Worm (Caenorhabditis elegans) whole organism, L1 larva: ENCODE data around the gene B0244.16.

ENCODE experiments used
- alr-1 ChIP-seq: fragments of 200-800 bp; sonication (Bioruptor generic); optimal IDR thresholded peaks from 2 replicates; lab custom pipeline; 2018; ENCODE audit warnings: borderline replicate concordance, mild to moderate bottlenecking, missing genetic modification characterization, missing compliant biosample characterization
- blmp-1 ChIP-seq: fragments of 150-350 bp; optimal IDR thresholded peaks from 2 replicates; lab custom pipeline; 2014; ENCODE audit warnings: missing biosample characterization, missing genetic modification characterization
- ceh-88 ChIP-seq: fragments of 200-800 bp; sonication (Bioruptor generic); IDR thresholded peaks from 2 replicates; pipeline ENCODE4 v1.3.6; 2022; ENCODE audit warnings: missing genetic modification characterization, missing compliant biosample characterization
- ces-1 ChIP-seq: fragments of 150-350 bp; optimal IDR thresholded peaks from 2 replicates; lab custom pipeline; 2014; ENCODE audit warnings: missing biosample characterization, missing genetic modification reagents, missing genetic modification characterization
- dsc-1 ChIP-seq: sonication (generic microtip); optimal IDR thresholded peaks from 2 replicates; lab custom pipeline; 2016; ENCODE audit warnings: mild to moderate bottlenecking, missing genetic modification characterization, missing compliant biosample characterization
- efl-1 ChIP-seq, 4 experiments: fragments of 150-350 bp; optimal IDR thresholded peaks in 3 of 4; peaks in 1 of 4; 1 replicate in 1 of 4; 2 replicates in 3 of 4; lab custom pipeline; 2014; ENCODE audit warnings: missing biosample characterization in 2 of 4, missing genetic modification characterization in 2 of 4, missing genetic modification reagents in 2 of 4
- egl-13 ChIP-seq: sonication (generic microtip); optimal IDR thresholded peaks from 2 replicates; lab custom pipeline; 2016; ENCODE audit warnings: missing genotype, missing genetic modification reagents, missing genetic modification characterization, missing compliant biosample characterization
- elt-2 ChIP-seq: sonication (generic microtip); optimal IDR thresholded peaks from 2 replicates; lab custom pipeline; 2016; ENCODE audit warnings: missing genetic modification characterization, mild to moderate bottlenecking, inconsistent platforms, missing compliant biosample characterization, missing genetic modification reagents
- elt-3 ChIP-seq, 6 experiments: fragments of 150-350 bp in 1 of 6; sonication (generic microtip); optimal IDR thresholded peaks; 2 replicates each; lab custom pipeline; 2017 to 2018; ENCODE audit warnings: missing biosample characterization in 6 of 6, missing genetic modification characterization in 6 of 6, inconsistent platforms in 1 of 6
- ets-5 ChIP-seq: fragments of 200-800 bp; sonication (Bioruptor generic); IDR thresholded peaks from 2 replicates; pipeline ENCODE4 v1.3.6; 2022; ENCODE audit warnings: missing genetic modification characterization, missing compliant biosample characterization
- fos-1 ChIP-seq: fragments of 150-350 bp; optimal IDR thresholded peaks from 2 replicates; lab custom pipeline; 2014; ENCODE audit warnings: missing biosample characterization, missing genetic modification characterization
- irx-1 ChIP-seq: sonication (generic microtip); optimal IDR thresholded peaks from 2 replicates; lab custom pipeline; 2016; ENCODE audit warnings: missing genetic modification characterization, missing compliant biosample characterization
- lin-13 ChIP-seq: fragments of 150-350 bp; optimal IDR thresholded peaks from 2 replicates; lab custom pipeline; 2014; ENCODE audit warnings: missing biosample characterization, missing genetic modification reagents, missing genetic modification characterization
- lin-14 ChIP-seq: fragments of 200-800 bp; sonication (Bioruptor generic); optimal IDR thresholded peaks from 2 replicates; lab custom pipeline; 2018; ENCODE audit warnings: mild to moderate bottlenecking, missing genetic modification characterization, moderate library complexity, missing compliant biosample characterization
- lin-15B ChIP-seq: fragments of 150-350 bp; sonication (generic microtip); optimal IDR thresholded peaks from 3 replicates; lab custom pipeline; 2014; ENCODE audit warnings: missing biosample characterization, missing genetic modification characterization
- lin-35 ChIP-seq, 2 experiments: fragments of 150-350 bp; optimal IDR thresholded peaks; 2 replicates each; lab custom pipeline; 2014; ENCODE audit warnings: missing biosample characterization in 2 of 2, missing genetic modification characterization in 2 of 2, missing genetic modification reagents in 2 of 2
- lir-3 ChIP-seq: sonication (generic microtip); optimal IDR thresholded peaks from 2 replicates; lab custom pipeline; 2016; ENCODE audit warnings: mild to moderate bottlenecking, missing genetic modification characterization, moderate library complexity, missing compliant biosample characterization; ENCODE audit not compliant: poor library complexity
- lsy-2 ChIP-seq, 2 experiments: fragments of 150-350 bp; optimal IDR thresholded peaks; 2 replicates each; lab custom pipeline; 2014; ENCODE audit warnings: missing biosample characterization in 2 of 2, missing genetic modification characterization in 2 of 2
- mdl-1 ChIP-seq, 2 experiments: fragments of 150-350 bp; optimal IDR thresholded peaks; 2 replicates each; lab custom pipeline; 2014 to 2017; ENCODE audit warnings: missing biosample characterization in 2 of 2, missing genetic modification characterization in 2 of 2, inconsistent platforms in 1 of 2
- mef-2 ChIP-seq: fragments of 150-350 bp; optimal IDR thresholded peaks from 2 replicates; lab custom pipeline; 2014; ENCODE audit warnings: missing biosample characterization, missing genetic modification characterization
- nhr-19 ChIP-seq: fragments of 200-800 bp; sonication (Bioruptor generic); conservative IDR thresholded peaks from 2 replicates; pipeline ENCODE4 v1.3.6; 2022; ENCODE audit warnings: missing genetic modification characterization, missing compliant biosample characterization
- nhr-237 ChIP-seq: fragments of 150-350 bp; optimal IDR thresholded peaks from 2 replicates; lab custom pipeline; 2014; ENCODE audit warnings: missing biosample characterization, missing genetic modification characterization
- nhr-85 ChIP-seq: sonication (generic microtip); peaks from one replicate; lab custom pipeline; 2016; ENCODE audit warnings: missing genetic modification characterization, inconsistent platforms, missing compliant biosample characterization
- nhr-90 ChIP-seq: sonication (generic microtip); optimal IDR thresholded peaks from 2 replicates; lab custom pipeline; 2016; ENCODE audit warnings: mild to moderate bottlenecking, missing genetic modification characterization, missing compliant biosample characterization; ENCODE audit not compliant: poor library complexity
- pax-3 ChIP-seq: fragments of 200-800 bp; sonication (Bioruptor generic); optimal IDR thresholded peaks from 2 replicates; lab custom pipeline; 2018; ENCODE audit warnings: mild to moderate bottlenecking, missing genetic modification characterization, moderate library complexity, missing compliant biosample characterization
- pqm-1 ChIP-seq: sonication (generic microtip); optimal IDR thresholded peaks from 3 replicates; lab custom pipeline; 2017; ENCODE audit warnings: missing biosample characterization, missing genetic modification characterization
- skn-1 ChIP-seq: fragments of 150-350 bp; optimal IDR thresholded peaks from 2 replicates; lab custom pipeline; 2014; ENCODE audit warnings: missing biosample characterization, missing genetic modification characterization
- sox-4 ChIP-seq: sonication (generic microtip); optimal IDR thresholded peaks from 2 replicates; lab custom pipeline; 2016; ENCODE audit warnings: missing genetic modification characterization, missing compliant biosample characterization
- swsn-7 ChIP-seq: sonication (generic microtip); optimal IDR thresholded peaks from 2 replicates; lab custom pipeline; 2016; ENCODE audit warnings: missing genetic modification characterization, missing compliant biosample characterization
- tbx-2 ChIP-seq: sonication (generic microtip); optimal IDR thresholded peaks from 2 replicates; lab custom pipeline; 2016; ENCODE audit warnings: missing genetic modification characterization, missing compliant biosample characterization
- tlp-1 ChIP-seq: fragments of 150-350 bp; optimal IDR thresholded peaks from 2 replicates; lab custom pipeline; 2014; ENCODE audit warnings: missing biosample characterization, missing genetic modification characterization
- unc-62 ChIP-seq: fragments of 150-350 bp; optimal IDR thresholded peaks from 2 replicates; lab custom pipeline; 2014; ENCODE audit warnings: missing biosample characterization, missing genetic modification reagents, missing genetic modification characterization
- zip-4 ChIP-seq: fragments of 200-800 bp; sonication (Bioruptor generic); optimal IDR thresholded peaks from 2 replicates; lab custom pipeline; 2018; ENCODE audit warnings: mild to moderate bottlenecking, missing genetic modification characterization, moderate library complexity, missing compliant biosample characterization

B0244.16 gene

DNA sequence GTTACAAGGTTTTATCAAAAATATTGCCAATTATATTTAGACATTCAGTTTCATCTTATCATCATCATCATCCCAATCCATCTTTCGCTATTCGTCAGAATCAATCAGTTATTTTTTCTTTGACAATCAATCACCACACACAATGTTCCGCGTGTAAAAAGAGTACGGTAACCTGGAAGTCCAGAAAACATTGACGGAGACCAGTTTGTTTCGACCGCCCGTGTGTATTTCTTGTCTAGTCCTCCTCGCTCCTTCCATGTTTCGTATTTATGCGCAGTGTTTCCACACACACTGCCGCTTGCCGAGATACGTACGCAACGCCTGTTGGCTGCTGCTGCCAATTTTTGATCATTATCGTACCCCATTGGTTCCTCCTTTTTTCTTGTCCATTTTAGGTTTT, 30.1 kb upstream of the B0244.16 start (continued):
- TF ChIP-seq elt-2 (tag; lab: Kevin White, UChicago) (peak; percentile 38), nhr-19 (GFP tag; lab: Robert Waterston, UW) (no peak), ets-5 (GFP tag; lab: Robert Waterston, UW) (no peak), lin-35 (GFP tag; optimal IDR thresholded peaks at IDR 0.05; lab: Kevin White, UChicago) (peak; percentile 3 to 49), skn-1 (tag; lab: Kevin White, UChicago) (no peak), alr-1 (no peak), blmp-1 (tag; lab: Kevin White, UChicago) (peak; percentile 76), egl-13 (tag; lab: Kevin White, UChicago) (no peak), nhr-85 (tag; lab: Kevin White, UChicago) (peak; percentile 80), pax-3 (tag; lab: Kevin White, UChicago) (no peak), sox-4 (tag; lab: Kevin White, UChicago) (no peak), tbx-2 (tag; lab: Kevin White, UChicago) (peak; percentile 29), lsy-2 (tag; optimal IDR thresholded peaks at IDR 0.05; lab: Kevin White, UChicago) (peak in 1 of 2 experiments; percentile 87), irx-1 (no peak)

- TF ChIP-seq blmp-1 (tag; lab: Kevin White, UChicago) (peak; percentile 56), mef-2 (tag; lab: Kevin White, UChicago) (no peak), egl-13 (tag; lab: Kevin White, UChicago) (no peak), swsn-7 (tag; lab: Kevin White, UChicago) (no peak), dsc-1 (tag; lab: Kevin White, UChicago) (no peak)
Measured at ce11 chrIII:5711242-5711641, 29.5 kb upstream of the B0244.16 start, which contains the start of gene rbm-26. Gene rbm-26, plus strand, starts transcription at chrIII:5711542.

- TF ChIP-seq unc-62 (GFP tag; lab: Kevin White, UChicago), result no peak
- no peak for TF ChIP-seq ceh-88
- no peak for TF ChIP-seq tlp-1 (tag; lab: Kevin White, UChicago)
- TF ChIP-seq ces-1, result no peak
- TF ChIP-seq mdl-1 (tag; optimal IDR thresholded peaks at IDR 0.05; lab: Kevin White, UChicago), result no peak
- TF ChIP-seq lin-14, result no peak
Measured at ce11 chrIII:5711881-5712643, 28.7 kb upstream of the B0244.16 start.

DNA sequence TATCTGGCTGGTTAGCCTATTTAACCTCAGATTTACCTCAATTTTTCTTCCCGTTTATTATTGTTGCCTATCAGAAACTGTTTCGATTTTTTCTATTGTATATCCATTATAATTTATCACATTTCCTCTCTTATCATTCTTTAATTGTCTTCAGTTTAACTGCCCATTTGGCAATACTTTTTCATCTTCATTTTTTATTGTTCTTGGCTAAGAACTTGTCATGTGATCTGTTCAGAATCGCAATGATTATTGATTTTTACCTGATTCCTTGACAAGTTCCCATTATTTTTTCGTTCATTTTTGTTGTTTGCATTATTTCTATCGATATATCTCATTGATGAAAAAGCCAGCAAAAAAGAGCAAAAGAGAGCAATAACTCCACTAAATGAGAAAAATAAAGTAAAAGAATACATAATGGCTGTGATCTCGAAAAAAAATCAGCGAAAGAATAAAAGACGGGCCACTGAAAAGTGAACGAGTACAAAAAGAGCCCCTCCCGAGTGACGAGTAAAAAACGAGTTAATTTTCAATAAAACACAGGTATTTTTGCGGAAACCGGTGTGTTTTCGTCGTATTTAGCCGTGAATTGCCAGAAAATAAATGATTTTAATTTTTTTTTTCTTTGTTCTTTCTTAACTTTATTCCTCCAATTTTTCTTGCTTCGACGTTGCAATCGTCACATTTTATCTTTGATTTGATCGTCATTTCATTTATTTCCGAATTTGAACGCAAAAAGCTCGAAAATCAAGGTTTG, 26.4 kb upstream of the B0244.16 start, which contains the start of gene arf-1:
arf-1 (plus strand) TSS at position 657 of the 754 bp plus-strand sequence.
- TF ChIP-seq lin-14 (peak; percentile 1), nhr-237 (tag; lab: Kevin White, UChicago) (no peak), elt-3 (tag; optimal IDR thresholded peaks at IDR 0.05; lab: Kevin White, UChicago) (peak in 1 of 6 experiments; percentile 8), lin-13 (no peak), lin-35 (GFP tag; optimal IDR thresholded peaks at IDR 0.05; lab: Kevin White, UChicago) (peak in 1 of 2 experiments; percentile 29), nhr-85 (tag; lab: Kevin White, UChicago) (no peak), dsc-1 (tag; lab: Kevin White, UChicago) (no peak), fos-1 (no peak)

- TF ChIP-seq nhr-85 (tag; lab: Kevin White, UChicago) (peak; percentile 56), blmp-1 (tag; lab: Kevin White, UChicago) (peak; percentile 31), nhr-90 (tag; lab: Kevin White, UChicago) (no peak), efl-1 (optimal IDR thresholded peaks at IDR 0.05; lab: Kevin White, UChicago) (no peak), efl-1 (GFP tag; optimal IDR thresholded peaks at IDR 0.05 in 1 of 2; lab: Kevin White, UChicago) (peak in 1 of 2 experiments; percentile 78), lir-3 (tag; lab: Kevin White, UChicago) (no peak), zip-4 (no peak), pqm-1 (tag; lab: Kevin White, UChicago) (no peak), lin-15B (no peak)
Measured at ce11 chrIII:5714984-5715454, 25.7 kb upstream of the B0244.16 start.
